Fruit fly (Drosophila melanogaster) whole organism, embryonic: ENCODE data around the gene Rab9D.

Source experiments
- Atf-2 ChIP-seq: fragments of 200-800 bp; sonication (Bioruptor generic); optimal IDR thresholded peaks from 2 replicates; lab custom pipeline; 2016; ENCODE audit warnings: missing biosample characterization, missing genetic modification characterization
- Atf3 ChIP-seq: fragments of 200-800 bp; sonication (Bioruptor generic); optimal IDR thresholded peaks from 3 replicates; lab custom pipeline; 2016; ENCODE audit warnings: missing biosample characterization, missing genetic modification characterization
- Atf6 ChIP-seq: fragments of 200-800 bp; sonication (Bioruptor generic); IDR thresholded peaks from 2 replicates; pipeline ENCODE4 v1.3.6; 2022; ENCODE audit warnings: missing biosample characterization, missing genetic modification characterization
- CG10274 ChIP-seq: fragments of 200-800 bp; sonication (Bioruptor generic); optimal IDR thresholded peaks from 3 replicates; lab custom pipeline; 2017; ENCODE audit warnings: missing biosample characterization, mild to moderate bottlenecking, missing genetic modification characterization
- CG10462 ChIP-seq: fragments of 200-800 bp; sonication (Bioruptor generic); optimal IDR thresholded peaks from 2 replicates; lab custom pipeline; 2016; ENCODE audit warnings: missing biosample characterization, missing genetic modification characterization
- CG10565 ChIP-seq: fragments of 200-800 bp; sonication (Bioruptor generic); optimal IDR thresholded peaks from 3 replicates; lab custom pipeline; 2016; ENCODE audit warnings: missing biosample characterization, mild to moderate bottlenecking, missing genetic modification characterization
- CG11093 ChIP-seq: fragments of 200-800 bp; sonication (Bioruptor generic); IDR thresholded peaks from 3 replicates; pipeline ENCODE4 v1.3.6; 2022; ENCODE audit warnings: missing biosample characterization, missing genetic modification characterization
- CG11560 ChIP-seq: fragments of 200-800 bp; sonication (Bioruptor generic); IDR thresholded peaks from 3 replicates; pipeline ENCODE4 v1.3.6; 2022; ENCODE audit warnings: missing biosample characterization, missing genetic modification characterization
- CG12391 ChIP-seq: fragments of 200-800 bp; sonication (Bioruptor generic); optimal IDR thresholded peaks from 3 replicates; lab custom pipeline; 2018; ENCODE audit warnings: missing biosample characterization, mild to moderate bottlenecking, missing genetic modification characterization, moderate library complexity
- CG13287 ChIP-seq: fragments of 200-800 bp; sonication (Bioruptor generic); IDR thresholded peaks from 2 replicates; pipeline ENCODE4 v1.3.6; 2022; ENCODE audit warnings: missing biosample characterization, missing genetic modification characterization; ENCODE audit not compliant: partially characterized antibody
- CG14710 ChIP-seq: fragments of 200-800 bp; sonication (Bioruptor generic); optimal IDR thresholded peaks from 3 replicates; lab custom pipeline; 2019; ENCODE audit warnings: missing biosample characterization, mild to moderate bottlenecking, missing genetic modification characterization, moderate library complexity
- CG15601 ChIP-seq: fragments of 200-800 bp; sonication (Bioruptor generic); optimal IDR thresholded peaks from 3 replicates; lab custom pipeline; 2019; ENCODE audit warnings: missing biosample characterization, mild to moderate bottlenecking, missing genetic modification characterization, moderate library complexity
- CG15696 ChIP-seq: fragments of 200-800 bp; sonication (Bioruptor generic); optimal IDR thresholded peaks from 2 replicates; lab custom pipeline; 2019; ENCODE audit warnings: missing biosample characterization, mild to moderate bottlenecking, missing genetic modification characterization, moderate library complexity
- CG1603 ChIP-seq: fragments of 200-800 bp; sonication (Bioruptor generic); optimal IDR thresholded peaks from 2 replicates; lab custom pipeline; 2019; ENCODE audit warnings: missing biosample characterization, mild to moderate bottlenecking, missing genetic modification characterization, moderate library complexity
- CG17328 ChIP-seq: fragments of 200-800 bp; sonication (Bioruptor generic); IDR thresholded peaks from 2 replicates; pipeline ENCODE4 v1.3.6; 2022; ENCODE audit warnings: missing biosample characterization, missing genetic modification characterization
- CG17568 ChIP-seq: fragments of 200-800 bp; sonication (Bioruptor generic); optimal IDR thresholded peaks from 2 replicates; lab custom pipeline; 2018; ENCODE audit warnings: missing biosample characterization, mild to moderate bottlenecking, missing genetic modification characterization, moderate library complexity
- CG2116 ChIP-seq: fragments of 200-800 bp; sonication (Bioruptor generic); optimal IDR thresholded peaks from 3 replicates; lab custom pipeline; 2018; ENCODE audit warnings: missing biosample characterization, mild to moderate bottlenecking, missing genetic modification characterization
- CG3065 ChIP-seq: fragments of 200-800 bp; sonication (Bioruptor generic); optimal IDR thresholded peaks from 2 replicates; lab custom pipeline; 2016; ENCODE audit warnings: missing biosample characterization, missing genetic modification characterization
- CG32532 ChIP-seq: fragments of 200-800 bp; sonication (Bioruptor generic); IDR thresholded peaks from 2 replicates; pipeline ENCODE4 v1.3.6; 2022; ENCODE audit warnings: missing biosample characterization, missing genetic modification characterization
- CG33213 ChIP-seq: fragments of 200-800 bp; sonication (Bioruptor generic); optimal IDR thresholded peaks from 3 replicates; lab custom pipeline; 2016; ENCODE audit warnings: missing biosample characterization, missing genetic modification characterization
- CG3995 ChIP-seq: fragments of 200-800 bp; sonication (Bioruptor generic); optimal IDR thresholded peaks from 3 replicates; lab custom pipeline; 2016; ENCODE audit warnings: missing biosample characterization, missing genetic modification characterization
- CG4424 ChIP-seq: fragments of 200-800 bp; sonication (Bioruptor generic); optimal IDR thresholded peaks from 3 replicates; lab custom pipeline; 2016; ENCODE audit warnings: missing biosample characterization, missing genetic modification characterization
- CG4617 ChIP-seq: fragments of 200-800 bp; sonication (Bioruptor generic); optimal IDR thresholded peaks from 3 replicates; lab custom pipeline; 2016; ENCODE audit warnings: missing biosample characterization, missing genetic modification characterization, borderline replicate concordance
- CG6683 ChIP-seq: fragments of 200-800 bp; sonication (Bioruptor generic); optimal IDR thresholded peaks from 2 replicates; lab custom pipeline; 2017; ENCODE audit warnings: missing biosample characterization, mild to moderate bottlenecking, missing genetic modification characterization, missing genetic modification reagents
- CG9437 ChIP-seq: fragments of 200-800 bp; sonication (Bioruptor generic); optimal IDR thresholded peaks from 2 replicates; lab custom pipeline; 2018; ENCODE audit warnings: missing biosample characterization, mild to moderate bottlenecking, missing genetic modification characterization
- CTCF ChIP-seq: fragments of 200-800 bp; sonication (Bioruptor generic); optimal IDR thresholded peaks from 2 replicates; lab custom pipeline; 2017; ENCODE audit warnings: missing biosample characterization, mild to moderate bottlenecking, missing genetic modification characterization, moderate library complexity
- Dfd ChIP-seq, 2 experiments: fragments of >200 bp; optimal IDR thresholded peaks; 2 replicates each; lab custom pipeline; 2017; ENCODE audit warnings: missing biosample characterization in 2 of 2, missing genetic modification characterization in 2 of 2
- Dp ChIP-seq: fragments of 200-800 bp; sonication (Bioruptor generic); optimal IDR thresholded peaks from 2 replicates; lab custom pipeline; 2018; ENCODE audit warnings: missing biosample characterization, mild to moderate bottlenecking, missing genetic modification characterization, moderate library complexity
- HLH4C ChIP-seq: fragments of 200-800 bp; sonication (Bioruptor generic); IDR thresholded peaks from 3 replicates; pipeline ENCODE4 v1.3.6; 2022; ENCODE audit warnings: missing biosample characterization, missing genetic modification characterization; ENCODE audit not compliant: partially characterized antibody
- NC2α ChIP-seq: fragments of 200-800 bp; sonication (Bioruptor generic); optimal IDR thresholded peaks from 2 replicates; lab custom pipeline; 2016; ENCODE audit warnings: missing biosample characterization, missing genetic modification characterization
- NfI ChIP-seq: fragments of 200-800 bp; sonication (Bioruptor generic); optimal IDR thresholded peaks from 3 replicates; lab custom pipeline; 2018; ENCODE audit warnings: missing biosample characterization, mild to moderate bottlenecking, missing genetic modification characterization, moderate library complexity
- Sin3A ChIP-seq: fragments of >200 bp; optimal IDR thresholded peaks from 2 replicates; lab custom pipeline; 2018
- Sry-δ ChIP-seq: fragments of 200-800 bp; sonication (Bioruptor generic); optimal IDR thresholded peaks from 2 replicates; lab custom pipeline; 2016; ENCODE audit warnings: missing biosample characterization, missing genetic modification characterization
- al ChIP-seq: fragments of 200-800 bp; sonication (Bioruptor generic); IDR thresholded peaks from 2 replicates; pipeline ENCODE4 v1.3.6; 2022; ENCODE audit warnings: missing biosample characterization, missing genetic modification characterization
- amos ChIP-seq: fragments of 200-800 bp; sonication (Bioruptor generic); IDR thresholded peaks from 2 replicates; pipeline ENCODE4 v1.3.6; 2022; ENCODE audit warnings: missing biosample characterization, missing genetic modification characterization; ENCODE audit not compliant: partially characterized antibody
- ara ChIP-seq: fragments of 200-800 bp; sonication (Bioruptor generic); IDR thresholded peaks from 2 replicates; pipeline ENCODE4 v1.3.6; 2022; ENCODE audit warnings: missing biosample characterization, missing genetic modification characterization
- bcd ChIP-seq: fragments of 200-800 bp; sonication (Bioruptor generic); optimal IDR thresholded peaks from 2 replicates; lab custom pipeline; 2017; ENCODE audit warnings: missing biosample characterization, mild to moderate bottlenecking, missing genetic modification characterization
- bsh ChIP-seq, 2 experiments: fragments of 200-800 bp; sonication (Bioruptor generic); optimal IDR thresholded peaks; 2 replicates each; lab custom pipeline; 2017 to 2018; ENCODE audit warnings: mild to moderate bottlenecking in 2 of 2, missing biosample characterization in 2 of 2, missing genetic modification characterization in 2 of 2, moderate library complexity in 1 of 2
- crp ChIP-seq, 2 experiments: fragments of 200-800 bp; sonication (Bioruptor generic); optimal IDR thresholded peaks; 2 replicates in 1 of 2; 3 replicates in 1 of 2; lab custom pipeline; 2017; ENCODE audit warnings: missing biosample characterization in 2 of 2, missing genetic modification characterization in 2 of 2, mild to moderate bottlenecking in 1 of 2, moderate library complexity in 1 of 2
- dmrt99B ChIP-seq: fragments of 200-800 bp; sonication (Bioruptor generic); optimal IDR thresholded peaks from 2 replicates; lab custom pipeline; 2018; ENCODE audit warnings: missing biosample characterization, mild to moderate bottlenecking, missing genetic modification characterization, moderate library complexity
- fu2 ChIP-seq: fragments of 200-800 bp; sonication (Bioruptor generic); optimal IDR thresholded peaks from 2 replicates; lab custom pipeline; 2016; ENCODE audit warnings: missing biosample characterization, missing genetic modification characterization
- lola ChIP-seq, 3 experiments: fragments of >200 bp in 2 of 3; fragments of 200-800 bp in 1 of 3; sonication (Bioruptor generic) in 1 of 3; optimal IDR thresholded peaks; 2 replicates each; lab custom pipeline; 2017 to 2019; ENCODE audit warnings: missing biosample characterization in 3 of 3, missing genetic modification characterization in 3 of 3, mild to moderate bottlenecking in 1 of 3, moderate library complexity in 1 of 3
- org-1 ChIP-seq: fragments of 200-800 bp; sonication (Bioruptor generic); optimal IDR thresholded peaks from 2 replicates; lab custom pipeline; 2017; ENCODE audit warnings: missing biosample characterization, missing genetic modification characterization
- prd ChIP-seq, 3 experiments: fragments of >200 bp in 2 of 3; fragments of 200-800 bp in 1 of 3; sonication (Bioruptor generic) in 1 of 3; optimal IDR thresholded peaks in 2 of 3; IDR thresholded peaks in 1 of 3; 2 replicates in 2 of 3; 3 replicates in 1 of 3; pipeline versions ENCODE4 v1.3.6 to Lab custom; 2017 to 2022; ENCODE audit warnings: missing biosample characterization in 1 of 3, missing genetic modification characterization in 1 of 3
- rib ChIP-seq: fragments of 200-800 bp; sonication (Bioruptor generic); IDR thresholded peaks from 2 replicates; pipeline ENCODE4 v1.3.6; 2022; ENCODE audit warnings: missing biosample characterization, missing genetic modification characterization
- sd ChIP-seq: fragments of 200-800 bp; sonication (Bioruptor generic); optimal IDR thresholded peaks from 3 replicates; lab custom pipeline; 2018; ENCODE audit warnings: missing biosample characterization, mild to moderate bottlenecking, missing genetic modification characterization, moderate library complexity
- stc ChIP-seq: fragments of 200-800 bp; sonication (Bioruptor generic); IDR thresholded peaks from 2 replicates; pipeline ENCODE4 v1.3.6; 2022; ENCODE audit warnings: missing biosample characterization, missing genetic modification characterization
- tgo ChIP-seq: fragments of 200-800 bp; sonication (Bioruptor generic); IDR thresholded peaks from 3 replicates; pipeline ENCODE4 v1.3.6; 2022; ENCODE audit warnings: missing biosample characterization, missing genetic modification characterization
- toy ChIP-seq: fragments of 200-800 bp; sonication (Bioruptor generic); IDR thresholded peaks from 2 replicates; pipeline ENCODE4 v1.3.6; 2022; ENCODE audit warnings: missing biosample characterization, missing genetic modification characterization
- tup ChIP-seq: fragments of 200-800 bp; sonication (Bioruptor generic); optimal IDR thresholded peaks from 2 replicates; lab custom pipeline; 2016; ENCODE audit warnings: missing biosample characterization, mild to moderate bottlenecking, missing genetic modification characterization, moderate library complexity
- zen2 ChIP-seq: fragments of 200-800 bp; sonication (Bioruptor generic); IDR thresholded peaks from 3 replicates; pipeline ENCODE4 v1.3.6; 2022; ENCODE audit warnings: missing biosample characterization, missing genetic modification characterization; ENCODE audit not compliant: partially characterized antibody

Gene Rab9D

dm6 chrX:10595813-10596212 lies 6.9 kb downstream of the Rab9D start, which contains the start of the genes Hmr and CG2124 (continued):
- TF ChIP-seq CG33213 (GFP tag; lab: Kevin White, UChicago) (no peak), dmrt99B (tag; lab: Kevin White, UChicago) (no peak), tup (GFP tag; lab: Kevin White, UChicago) (no peak), lola (GFP tag; optimal IDR thresholded peaks at IDR 0.05; lab: Kevin White, UChicago) (no peak), CTCF (GFP tag; lab: Kevin White, UChicago) (peak; percentile 38), Dfd (GFP tag; optimal IDR thresholded peaks at IDR 0.05; lab: Kevin White, UChicago) (no peak), CG14710 (tag; lab: Kevin White, UChicago) (peak; percentile 37), toy (GFP tag; lab: Robert Waterston, UW) (no peak), Atf3 (no peak), rib (GFP tag; lab: Robert Waterston, UW) (no peak), CG15696 (no peak), fu2 (GFP tag; lab: Kevin White, UChicago) (no peak), CG6683 (GFP tag; lab: Kevin White, UChicago) (no peak), NfI (no peak), CG4617 (GFP tag; lab: Kevin White, UChicago) (no peak), Atf6 (no peak), CG10274 (GFP tag; lab: Kevin White, UChicago) (no peak), bcd (GFP tag; lab: Kevin White, UChicago) (no peak), CG13287 (GFP tag; lab: Robert Waterston, UW) (peak; percentile 91), bsh (GFP tag; optimal IDR thresholded peaks at IDR 0.05; lab: Kevin White, UChicago) (no peak), crp (GFP tag; optimal IDR thresholded peaks at IDR 0.05; lab: Kevin White, UChicago) (peak; percentile 50 to 87), ara (GFP tag; lab: Robert Waterston, UW) (no peak), tgo (GFP tag; lab: Robert Waterston, UW) (no peak), zen2 (GFP tag; lab: Robert Waterston, UW) (peak; percentile 44; the same call in 1 of the 3 replicates), amos (peak; percentile 59; the same call in 1 of the 2 replicates), CG2116 (GFP tag; lab: Kevin White, UChicago) (peak; percentile 79), CG17328 (no peak), org-1 (GFP tag; lab: Kevin White, UChicago) (no peak), CG10462 (no peak), CG32532 (GFP tag; lab: Robert Waterston, UW) (no peak), CG1603 (tag; lab: Kevin White, UChicago) (peak; percentile 34), CG3065 (no peak), CG3995 (GFP tag; lab: Kevin White, UChicago) (no peak), prd (optimal IDR thresholded peaks at IDR 0.05; lab: Kevin White, UChicago) (no peak), prd (GFP tag; IDR thresholded peaks at IDR 0.05; lab: Robert Waterston, UW) (no peak), HLH4C (GFP tag; lab: Robert Waterston, UW) (peak; percentile 88), Atf-2 (GFP tag; lab: Kevin White, UChicago) (no peak), Sry-δ (peak; percentile 73), al (GFP tag; lab: Robert Waterston, UW) (no peak), CG10565 (GFP tag; lab: Kevin White, UChicago) (no peak), CG9437 (GFP tag; lab: Kevin White, UChicago) (peak; percentile 60), Sin3A (lab: Kevin White, UChicago) (peak; percentile 62), CG12391 (no peak), CG4424 (no peak), sd (tag; lab: Kevin White, UChicago) (no peak), Dp (GFP tag; lab: Kevin White, UChicago) (peak; percentile 46), CG15601 (tag; lab: Kevin White, UChicago) (peak; percentile 67), CG11560 (tag; lab: Robert Waterston, UW) (peak; percentile 95), CG17568 (no peak), NC2α (GFP tag; lab: Kevin White, UChicago) (no peak), CG11093 (GFP tag; lab: Robert Waterston, UW) (no peak), stc (GFP tag; lab: Robert Waterston, UW) (no peak)
